Fruit fly (Drosophila melanogaster) whole organism, prepupa: Measurements from ENCODE around the gene CG1635.

ENCODE experiments used
- CG10669 ChIP-seq: fragments of 200-800 bp; sonication (Bioruptor generic); optimal IDR thresholded peaks from 3 replicates; lab custom pipeline; 2018; ENCODE audit warnings: missing biosample characterization, mild to moderate bottlenecking, missing genetic modification characterization, moderate library complexity
- CG11762 ChIP-seq: fragments of 200-800 bp; sonication (Bioruptor generic); optimal IDR thresholded peaks from 3 replicates; lab custom pipeline; 2016; ENCODE audit warnings: missing biosample characterization, missing genetic modification characterization; ENCODE audit not compliant: insufficient read depth
- CG34406 ChIP-seq: fragments of 200-800 bp; sonication (Bioruptor generic); optimal IDR thresholded peaks from 3 replicates; lab custom pipeline; 2016; ENCODE audit warnings: missing biosample characterization, missing genetic modification characterization
- CG6163 ChIP-seq: fragments of 200-800 bp; sonication (Bioruptor generic); IDR thresholded peaks from 3 replicates; pipeline ENCODE4 v1.3.6; 2022; ENCODE audit warnings: missing biosample characterization, missing genetic modification characterization
- CG6854 ChIP-seq: fragments of 200-800 bp; sonication (Bioruptor generic); optimal IDR thresholded peaks from 2 replicates; lab custom pipeline; 2017; ENCODE audit warnings: missing biosample characterization, mild to moderate bottlenecking, missing genetic modification characterization
- Hr39 ChIP-seq: fragments of 200-800 bp; sonication (Bioruptor generic); optimal IDR thresholded peaks from 2 replicates; lab custom pipeline; 2016; ENCODE audit warnings: missing biosample characterization, missing genetic modification characterization
- acj6 ChIP-seq: fragments of 200-800 bp; sonication (Bioruptor generic); optimal IDR thresholded peaks from 3 replicates; lab custom pipeline; 2016; ENCODE audit warnings: missing biosample characterization, missing genetic modification characterization
- cyc ChIP-seq: fragments of 200-800 bp; sonication (Bioruptor generic); optimal IDR thresholded peaks from 3 replicates; lab custom pipeline; 2016; ENCODE audit warnings: missing biosample characterization, missing genetic modification characterization
- dsx ChIP-seq: fragments of 200-800 bp; optimal IDR thresholded peaks from 3 replicates; lab custom pipeline; 2019; ENCODE audit warnings: missing biosample characterization, mild to moderate bottlenecking, missing genetic modification characterization, moderate library complexity; ENCODE audit not compliant: poor library complexity, severe bottlenecking

- TF ChIP-seq acj6 (GFP tag; lab: Kevin White, UChicago) (no peak), CG34406 (no peak), CG6163 (GFP tag; lab: Robert Waterston, UW) (no peak), CG6854 (no peak), CG10669 (no peak), dsx (GFP tag; lab: Kevin White, UChicago) (no peak), CG11762 (GFP tag; lab: Kevin White, UChicago) (no peak), cyc (GFP tag; lab: Kevin White, UChicago) (no peak), Hr39 (no peak)
Measured at dm6 chr3R:31626237-31626636, 37.8 kb downstream of the CG1635 start.
